Fruit fly (Drosophila melanogaster): Measurements from ENCODE around the gene CG18223.
A peak's percentile ranks its signal among the peaks of the same experiment; 100 is the strongest.

Gene CG18223

DNA sequence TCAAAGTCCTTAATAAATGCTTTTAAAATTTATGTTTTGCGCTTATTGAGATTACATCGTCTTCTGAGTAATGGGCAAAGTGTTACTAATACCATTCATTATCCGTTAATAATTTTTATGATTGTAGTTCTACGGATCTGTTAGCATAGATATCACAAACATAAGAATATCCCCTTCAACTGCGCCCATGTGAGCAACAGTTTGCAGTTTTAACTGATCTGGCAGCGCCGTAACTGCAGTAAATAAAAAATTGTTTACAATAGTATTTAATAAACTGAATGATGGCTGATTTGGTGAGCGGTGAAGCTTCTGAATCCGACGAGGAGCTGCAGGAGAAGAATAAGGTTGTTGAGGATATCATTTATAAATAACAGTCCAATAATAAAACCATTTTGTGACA is 50.1 kb downstream of the CG18223 start, which contains the start of gene Blos3 (continued):
- TF ChIP-seq Asciz (GFP tag; optimal IDR thresholded peaks at IDR 0.05) (peak; percentile 15), gsb-n (tag; optimal IDR thresholded peaks at IDR 0.05) (peak; percentile 13), Side (GFP tag; optimal IDR thresholded peaks at IDR 0.05) (peak; percentile 65), CrebB (tag; optimal IDR thresholded peaks at IDR 0.05) (no peak), Six4 (GFP tag; optimal IDR thresholded peaks at IDR 0.05) (peak; percentile 21), her (GFP tag; optimal IDR thresholded peaks at IDR 0.05) (peak; percentile 39), gro (GFP tag; optimal IDR thresholded peaks at IDR 0.05) (peak; percentile 83), CG11695 (GFP tag; IDR thresholded peaks at IDR 0.05) (peak; percentile 22; the same call in 1 of the 3 replicates), CG33213 (GFP tag; optimal IDR thresholded peaks at IDR 0.05) (peak; percentile 57), Hsf (GFP tag; optimal IDR thresholded peaks at IDR 0.05) (peak; percentile 50), CG4854 (GFP tag; optimal IDR thresholded peaks at IDR 0.05) (peak; percentile 52), gfzf (GFP tag; optimal IDR thresholded peaks at IDR 0.05) (no peak), CG4617 (GFP tag; optimal IDR thresholded peaks at IDR 0.05; ENCODE audit: borderline replicate concordance) (peak; percentile 46), CG17912 (GFP tag; optimal IDR thresholded peaks at IDR 0.05) (peak; percentile 51), CG7786 (GFP tag; optimal IDR thresholded peaks at IDR 0.05) (peak; percentile 31), CG1647 (GFP tag; optimal IDR thresholded peaks at IDR 0.05) (peak; percentile 51), CG3995 (GFP tag; optimal IDR thresholded peaks at IDR 0.05) (peak; percentile 1), HLH3B (GFP tag; IDR thresholded peaks at IDR 0.05) (peak; percentile 35), CG7556 (GFP tag; optimal IDR thresholded peaks at IDR 0.05) (peak; percentile 37), CG12942 (GFP tag; optimal IDR thresholded peaks at IDR 0.05) (peak; percentile 22), CG7963 (GFP tag; IDR thresholded peaks at IDR 0.05; ENCODE audit: partially characterized antibody) (no peak), CG17829 (tag; optimal IDR thresholded peaks at IDR 0.05) (peak; percentile 45), Hr78 (GFP tag; optimal IDR thresholded peaks at IDR 0.05) (no peak), CG30020 (tag; optimal IDR thresholded peaks at IDR 0.05) (peak; percentile 17), shn (GFP tag; optimal IDR thresholded peaks at IDR 0.05) (peak; percentile 49), bbx (GFP tag; IDR thresholded peaks at IDR 0.05; ENCODE audit: partially characterized antibody) (no peak), lola (GFP tag; optimal IDR thresholded peaks at IDR 0.05) (peak in 1 of 3 experiments; percentile 26), CG3163 (GFP tag; optimal IDR thresholded peaks at IDR 0.05) (peak; percentile 12), CG3281 (GFP tag; optimal IDR thresholded peaks at IDR 0.05) (peak; percentile 52), CG2202 (tag; optimal IDR thresholded peaks at IDR 0.05) (peak; percentile 8), CG13287 (GFP tag; IDR thresholded peaks at IDR 0.05; ENCODE audit: partially characterized antibody) (peak; percentile 33; the same call in 1 of the 2 replicates), Ravus (GFP tag; IDR thresholded peaks at IDR 0.05) (no peak), Abd-B (GFP tag; optimal IDR thresholded peaks at IDR 0.05) (peak; percentile 25), crc (GFP tag; optimal IDR thresholded peaks at IDR 0.05) (peak; percentile 29), ind (GFP tag; optimal IDR thresholded peaks at IDR 0.05) (peak; percentile 52), CG31441 (GFP tag; IDR thresholded peaks at IDR 0.05) (no peak), MTF-1 (GFP tag; optimal IDR thresholded peaks at IDR 0.05; ENCODE audit: borderline replicate concordance) (peak; percentile 11), fd96Cb (tag; optimal IDR thresholded peaks at IDR 0.05) (peak; percentile 36), CG9437 (GFP tag; optimal IDR thresholded peaks at IDR 0.05) (peak; percentile 13), maf-S (GFP tag; optimal IDR thresholded peaks at IDR 0.05) (peak; percentile 62), ken (GFP tag; IDR thresholded peaks at IDR 0.05) (peak; percentile 67; the same call in 1 of the 3 replicates), NC2α (GFP tag; optimal IDR thresholded peaks at IDR 0.05) (peak; percentile 6), CG12155 (GFP tag; optimal IDR thresholded peaks at IDR 0.05) (peak; percentile 24), salm (tag; optimal IDR thresholded peaks at IDR 0.05) (peak; percentile 6), Rfx (GFP tag; IDR thresholded peaks at IDR 0.05) (peak; percentile 52; the same call in 1 of the 2 replicates), CG3065 (GFP tag; optimal IDR thresholded peaks at IDR 0.05) (peak; percentile 2), CG16863 (GFP tag; optimal IDR thresholded peaks at IDR 0.05) (peak; percentile 50), Spps (tag; optimal IDR thresholded peaks at IDR 0.05) (no peak), CHES-1-like (GFP tag; optimal IDR thresholded peaks at IDR 0.05) (peak; percentile 7), gcm2 (GFP tag; optimal IDR thresholded peaks at IDR 0.05) (no peak)
